Worm (Caenorhabditis elegans): ENCODE measurements around the gene shc-2.

shc-2 gene

ce11 chrII:4998657-4999056, 29.7 kb downstream of the shc-2 start, which contains the start of gene F59A6.11:
F59A6.11 (minus strand) TSS chrII:4998757.
- TF ChIP-seq efl-3 (GFP tag; optimal IDR thresholded peaks at IDR 0.05) (no peak), nhr-85 (tag) (no peak), efl-1 (optimal IDR thresholded peaks at IDR 0.05) (no peak), efl-1 (GFP tag; optimal IDR thresholded peaks at IDR 0.05 in 1 of 2) (peak in 1 of 2 experiments; percentile 72)

- TF ChIP-seq C16A3.4 (tag; optimal IDR thresholded peaks at IDR 0.05) = peak; percentile 92
- peak; percentile 95 for TF ChIP-seq nhr-20 (tag; optimal IDR thresholded peaks at IDR 0.05)
- no peak for TF ChIP-seq hlh-17 (GFP tag; optimal IDR thresholded peaks at IDR 0.05; ENCODE audit: borderline replicate concordance)
- peak; percentile 84 for TF ChIP-seq irx-1 (tag; optimal IDR thresholded peaks at IDR 0.05)
- TF ChIP-seq mab-9 (GFP tag; IDR thresholded peaks at IDR 0.05) = peak; percentile 80
- peak; percentile 77 for TF ChIP-seq lin-15B (tag; optimal IDR thresholded peaks at IDR 0.05)
- TF ChIP-seq pax-3 (tag; optimal IDR thresholded peaks at IDR 0.05) = peak; percentile 79
- TF ChIP-seq mep-1 (tag; optimal IDR thresholded peaks at IDR 0.05) = peak; percentile 98
- peak; percentile 93 for TF ChIP-seq nhr-90 (tag; optimal IDR thresholded peaks at IDR 0.05; ENCODE audit: poor library complexity)
- TF ChIP-seq fkh-8 (tag; optimal IDR thresholded peaks at IDR 0.05) = peak; percentile 66
- no peak for TF ChIP-seq pag-3 (tag; optimal IDR thresholded peaks at IDR 0.05; ENCODE audit: borderline replicate concordance, insufficient read depth)
- TF ChIP-seq ceh-63 (GFP tag; optimal IDR thresholded peaks at IDR 0.05) = no peak
- TF ChIP-seq pqm-1 (tag; optimal IDR thresholded peaks at IDR 0.05) = no peak
- TF ChIP-seq nhr-11 (tag; optimal IDR thresholded peaks at IDR 0.05) = peak; percentile 86
- TF ChIP-seq nhr-28 (tag; optimal IDR thresholded peaks at IDR 0.05) = no peak
- TF ChIP-seq nhr-84 (tag; optimal IDR thresholded peaks at IDR 0.05) = peak; percentile 58
- TF ChIP-seq nhr-12 (tag; optimal IDR thresholded peaks at IDR 0.05) = no peak
- TF ChIP-seq lsy-2 (tag; optimal IDR thresholded peaks at IDR 0.05) = peak; percentile 95
- peak; percentile 93 for TF ChIP-seq nhr-19 (GFP tag; conservative IDR thresholded peaks at IDR 0.05)
- peak in 1 of 2 experiments; percentile 67 for TF ChIP-seq mdl-1 (tag; optimal IDR thresholded peaks at IDR 0.05)
- TF ChIP-seq efl-3 (GFP tag; optimal IDR thresholded peaks at IDR 0.05) = peak; percentile 38
- TF ChIP-seq elt-2 (tag; optimal IDR thresholded peaks at IDR 0.05) = peak; percentile 99
- peak; percentile 94 for TF ChIP-seq tbx-2 (tag; optimal IDR thresholded peaks at IDR 0.05)
- TF ChIP-seq lin-35 (GFP tag; optimal IDR thresholded peaks at IDR 0.05) = peak; percentile 100
- no peak for TF ChIP-seq mef-2 (tag; optimal IDR thresholded peaks at IDR 0.05)
- TF ChIP-seq lin-39 (tag; optimal IDR thresholded peaks at IDR 0.05) = peak; percentile 90
- no peak for TF ChIP-seq ama-1 (optimal IDR thresholded peaks at IDR 0.05)
- TF ChIP-seq C04F5.9 (tag; optimal IDR thresholded peaks at IDR 0.05) = peak; percentile 80
- no peak for TF ChIP-seq hlh-4 (tag; optimal IDR thresholded peaks at IDR 0.05)
- TF ChIP-seq skn-1 (tag; optimal IDR thresholded peaks at IDR 0.05) = peak; percentile 94
- TF ChIP-seq sox-4 (tag; optimal IDR thresholded peaks at IDR 0.05) = no peak
- peak; percentile 60 for TF ChIP-seq ceh-90 (tag; optimal IDR thresholded peaks at IDR 0.05)
- TF ChIP-seq lin-14 (GFP tag; optimal IDR thresholded peaks at IDR 0.05) = peak; percentile 88
- no peak for TF ChIP-seq Y116A8C.19 (tag; optimal IDR thresholded peaks at IDR 0.05; ENCODE audit: borderline replicate concordance)
- TF ChIP-seq dsc-1 (tag; optimal IDR thresholded peaks at IDR 0.05) = peak; percentile 94
- TF ChIP-seq vab-15 (tag; optimal IDR thresholded peaks at IDR 0.05) = no peak
- TF ChIP-seq ceh-8 (GFP tag; optimal IDR thresholded peaks at IDR 0.05) = peak; percentile 88
- TF ChIP-seq ceh-82 (tag; optimal IDR thresholded peaks at IDR 0.05) = peak; percentile 74 to 90 (median 88)
- TF ChIP-seq rnt-1 (tag; optimal IDR thresholded peaks at IDR 0.05) = peak; percentile 97
- TF ChIP-seq nhr-47 (tag; optimal IDR thresholded peaks at IDR 0.05) = peak; percentile 96
- peak; percentile 21 for TF ChIP-seq fkh-10 (GFP tag; optimal IDR thresholded peaks at IDR 0.05)
- peak; percentile 95 for TF ChIP-seq swsn-7 (tag; optimal IDR thresholded peaks at IDR 0.05)
- TF ChIP-seq lir-3 (tag; optimal IDR thresholded peaks at IDR 0.05; ENCODE audit: poor library complexity) = peak; percentile 85
- TF ChIP-seq snu-23 (GFP tag; optimal IDR thresholded peaks at IDR 0.05) = peak; percentile 96
- TF ChIP-seq nhr-71 (tag; optimal IDR thresholded peaks at IDR 0.05) = peak; percentile 96
- TF ChIP-seq aly-2 (tag; optimal IDR thresholded peaks at IDR 0.05) = peak; percentile 92
- TF ChIP-seq tlp-1 (tag; optimal IDR thresholded peaks at IDR 0.05) = no peak
- peak; percentile 95 for TF ChIP-seq grh-1 (GFP tag; IDR thresholded peaks at IDR 0.05)
These were observed 30.2 kb downstream of the shc-2 start, which contains the start of gene citk-2 for ce11 chrII:4999122-4999521. citk-2 (plus strand) TSS chrII:4999520.
